Worm (Caenorhabditis elegans): ENCODE measurements around the gene sad-1.

DNA sequence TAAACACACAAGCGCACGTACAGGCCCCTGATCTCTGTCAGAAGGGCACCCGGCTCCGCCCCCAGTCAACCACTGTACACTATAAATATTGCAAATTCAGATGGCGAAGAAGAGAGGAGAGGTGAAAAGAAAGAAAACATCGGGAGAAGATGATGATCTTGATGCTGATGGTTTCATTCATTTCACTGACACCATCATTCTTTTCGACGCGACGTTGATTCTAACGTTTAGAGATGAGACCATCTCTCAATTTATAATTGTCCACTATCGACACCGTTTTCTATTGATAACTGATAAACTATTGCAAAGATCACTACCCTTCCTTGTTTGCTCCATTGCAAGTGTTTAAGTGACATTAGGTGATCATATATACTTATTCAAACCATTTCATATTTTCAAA is 40.9 kb upstream of the sad-1 start:
- TF ChIP-seq nhr-10 (tag; optimal IDR thresholded peaks at IDR 0.05) (no peak), unc-62 (GFP tag; optimal IDR thresholded peaks at IDR 0.05 in 1 of 2) (no peak), unc-62 (tag; optimal IDR thresholded peaks at IDR 0.05) (no peak), aha-1 (tag) (peak; percentile 58), madf-9 (GFP tag; conservative IDR thresholded peaks at IDR 0.05) (no peak), pqm-1 (tag; optimal IDR thresholded peaks at IDR 0.05) (no peak), ZK546.5 (tag; optimal IDR thresholded peaks at IDR 0.05) (no peak), lin-15B (tag; optimal IDR thresholded peaks at IDR 0.05) (no peak), tag-97 (GFP tag; IDR thresholded peaks at IDR 0.05) (no peak)
